Worm (Caenorhabditis elegans) whole organism, L1 larva: ENCODE results near the gene prx-2.

Source experiments
- F16B12.6 ChIP-seq: fragments of 150-350 bp; optimal IDR thresholded peaks from 2 replicates; lab custom pipeline; 2014; ENCODE audit warnings: missing biosample characterization, missing genetic modification characterization
- Y116A8C.19 ChIP-seq: sonication (generic microtip); optimal IDR thresholded peaks from 2 replicates; lab custom pipeline; 2016; ENCODE audit warnings: missing compliant biosample characterization, missing genetic modification characterization, borderline replicate concordance
- aha-1 ChIP-seq: fragments of 150-350 bp; optimal IDR thresholded peaks from 2 replicates; lab custom pipeline; 2014; ENCODE audit warnings: missing biosample characterization, missing genetic modification characterization
- alr-1 ChIP-seq: fragments of 200-800 bp; sonication (Bioruptor generic); optimal IDR thresholded peaks from 2 replicates; lab custom pipeline; 2018; ENCODE audit warnings: borderline replicate concordance, mild to moderate bottlenecking, missing genetic modification characterization, missing compliant biosample characterization
- aly-2 ChIP-seq: fragments of 150-350 bp; optimal IDR thresholded peaks from 2 replicates; lab custom pipeline; 2014; ENCODE audit warnings: missing biosample characterization, missing genetic modification characterization
- ceh-8 ChIP-seq: fragments of 200-800 bp; sonication (Bioruptor generic); optimal IDR thresholded peaks from 2 replicates; lab custom pipeline; 2018; ENCODE audit warnings: mild to moderate bottlenecking, missing genetic modification characterization, moderate library complexity, missing compliant biosample characterization
- ceh-82 ChIP-seq, 3 experiments: fragments of 150-350 bp in 1 of 3; sonication (generic microtip) in 2 of 3; optimal IDR thresholded peaks; 2 replicates each; lab custom pipeline; 2014 to 2017; ENCODE audit warnings: missing biosample characterization in 3 of 3, missing genetic modification characterization in 3 of 3
- ceh-88 ChIP-seq: fragments of 200-800 bp; sonication (Bioruptor generic); IDR thresholded peaks from 2 replicates; pipeline ENCODE4 v1.3.6; 2022; ENCODE audit warnings: missing genetic modification characterization, missing compliant biosample characterization
- ces-1 ChIP-seq: fragments of 150-350 bp; optimal IDR thresholded peaks from 2 replicates; lab custom pipeline; 2014; ENCODE audit warnings: missing biosample characterization, missing genetic modification reagents, missing genetic modification characterization
- efl-1 ChIP-seq, 4 experiments: fragments of 150-350 bp; optimal IDR thresholded peaks in 3 of 4; peaks in 1 of 4; 1 replicate in 1 of 4; 2 replicates in 3 of 4; lab custom pipeline; 2014; ENCODE audit warnings: missing biosample characterization in 2 of 4, missing genetic modification characterization in 2 of 4, missing genetic modification reagents in 2 of 4
- elt-2 ChIP-seq: sonication (generic microtip); optimal IDR thresholded peaks from 2 replicates; lab custom pipeline; 2016; ENCODE audit warnings: missing genetic modification characterization, mild to moderate bottlenecking, inconsistent platforms, missing compliant biosample characterization, missing genetic modification reagents
- elt-3 ChIP-seq, 6 experiments: fragments of 150-350 bp in 1 of 6; sonication (generic microtip); optimal IDR thresholded peaks; 2 replicates each; lab custom pipeline; 2017 to 2018; ENCODE audit warnings: missing biosample characterization in 6 of 6, missing genetic modification characterization in 6 of 6, inconsistent platforms in 1 of 6
- ets-5 ChIP-seq: fragments of 200-800 bp; sonication (Bioruptor generic); IDR thresholded peaks from 2 replicates; pipeline ENCODE4 v1.3.6; 2022; ENCODE audit warnings: missing genetic modification characterization, missing compliant biosample characterization
- fkh-10 ChIP-seq: sonication (generic microtip); optimal IDR thresholded peaks from 2 replicates; lab custom pipeline; 2017; ENCODE audit warnings: missing biosample characterization, missing genetic modification reagents, missing genetic modification characterization
- fkh-4 ChIP-seq: sonication (generic microtip); optimal IDR thresholded peaks from 2 replicates; lab custom pipeline; 2016; ENCODE audit warnings: missing compliant biosample characterization, missing genetic modification characterization, borderline replicate concordance
- fos-1 ChIP-seq: fragments of 150-350 bp; optimal IDR thresholded peaks from 2 replicates; lab custom pipeline; 2014; ENCODE audit warnings: missing biosample characterization, missing genetic modification characterization
- grh-1 ChIP-seq: fragments of 200-800 bp; sonication (Bioruptor generic); IDR thresholded peaks from 2 replicates; pipeline ENCODE4 v1.3.6; 2022; ENCODE audit warnings: missing genetic modification reagents, missing genetic modification characterization, missing compliant biosample characterization
- hlh-17 ChIP-seq: fragments of 200-800 bp; sonication (Bioruptor generic); optimal IDR thresholded peaks from 2 replicates; lab custom pipeline; 2018; ENCODE audit warnings: missing genetic modification characterization, mild to moderate bottlenecking, missing compliant biosample characterization, moderate library complexity, borderline replicate concordance
- isw-1 ChIP-seq: fragments of 200-800 bp; sonication (Bioruptor generic); IDR thresholded peaks from 2 replicates; pipeline ENCODE4 v1.3.6; 2022; ENCODE audit warnings: missing genetic modification characterization, missing compliant biosample characterization
- lin-13 ChIP-seq: fragments of 150-350 bp; optimal IDR thresholded peaks from 2 replicates; lab custom pipeline; 2014; ENCODE audit warnings: missing biosample characterization, missing genetic modification reagents, missing genetic modification characterization
- lin-15B ChIP-seq: fragments of 150-350 bp; sonication (generic microtip); optimal IDR thresholded peaks from 3 replicates; lab custom pipeline; 2014; ENCODE audit warnings: missing biosample characterization, missing genetic modification characterization
- lin-35 ChIP-seq, 2 experiments: fragments of 150-350 bp; optimal IDR thresholded peaks; 2 replicates each; lab custom pipeline; 2014; ENCODE audit warnings: missing biosample characterization in 2 of 2, missing genetic modification characterization in 2 of 2, missing genetic modification reagents in 2 of 2
- lir-3 ChIP-seq: sonication (generic microtip); optimal IDR thresholded peaks from 2 replicates; lab custom pipeline; 2016; ENCODE audit warnings: mild to moderate bottlenecking, missing genetic modification characterization, moderate library complexity, missing compliant biosample characterization; ENCODE audit not compliant: poor library complexity
- lsy-2 ChIP-seq, 2 experiments: fragments of 150-350 bp; optimal IDR thresholded peaks; 2 replicates each; lab custom pipeline; 2014; ENCODE audit warnings: missing biosample characterization in 2 of 2, missing genetic modification characterization in 2 of 2
- mab-9 ChIP-seq: fragments of 200-800 bp; sonication (Bioruptor generic); IDR thresholded peaks from 2 replicates; pipeline ENCODE4 v1.3.6; 2022; ENCODE audit warnings: missing genetic modification reagents, missing genetic modification characterization, missing compliant biosample characterization
- mef-2 ChIP-seq: fragments of 150-350 bp; optimal IDR thresholded peaks from 2 replicates; lab custom pipeline; 2014; ENCODE audit warnings: missing biosample characterization, missing genetic modification characterization
- mep-1 ChIP-seq: fragments of 150-350 bp; optimal IDR thresholded peaks from 2 replicates; lab custom pipeline; 2014; ENCODE audit warnings: missing biosample characterization, missing genetic modification characterization
- nhr-11 ChIP-seq: fragments of 150-350 bp; optimal IDR thresholded peaks from 2 replicates; lab custom pipeline; 2014; ENCODE audit warnings: missing biosample characterization, missing genetic modification characterization
- nhr-237 ChIP-seq: fragments of 150-350 bp; optimal IDR thresholded peaks from 2 replicates; lab custom pipeline; 2014; ENCODE audit warnings: missing biosample characterization, missing genetic modification characterization
- nhr-28 ChIP-seq: fragments of 150-350 bp; optimal IDR thresholded peaks from 2 replicates; lab custom pipeline; 2014; ENCODE audit warnings: missing biosample characterization, missing genetic modification characterization
- nhr-71 ChIP-seq: sonication (generic microtip); optimal IDR thresholded peaks from 2 replicates; lab custom pipeline; 2016; ENCODE audit warnings: mild to moderate bottlenecking, missing genetic modification characterization, moderate library complexity, missing compliant biosample characterization
- nhr-76 ChIP-seq: sonication (generic microtip); optimal IDR thresholded peaks from 2 replicates; lab custom pipeline; 2017; ENCODE audit warnings: missing biosample characterization, missing genetic modification characterization
- nhr-84 ChIP-seq: sonication (generic microtip); optimal IDR thresholded peaks from 2 replicates; lab custom pipeline; 2017; ENCODE audit warnings: missing biosample characterization, missing genetic modification characterization
- nhr-85 ChIP-seq: sonication (generic microtip); peaks from one replicate; lab custom pipeline; 2016; ENCODE audit warnings: missing genetic modification characterization, inconsistent platforms, missing compliant biosample characterization
- nhr-90 ChIP-seq: sonication (generic microtip); optimal IDR thresholded peaks from 2 replicates; lab custom pipeline; 2016; ENCODE audit warnings: mild to moderate bottlenecking, missing genetic modification characterization, missing compliant biosample characterization; ENCODE audit not compliant: poor library complexity
- pag-3 ChIP-seq: sonication (generic microtip); optimal IDR thresholded peaks from 2 replicates; lab custom pipeline; 2017; ENCODE audit warnings: missing genetic modification characterization, mild to moderate bottlenecking, missing compliant biosample characterization, antibody characterized with exemption, borderline replicate concordance; ENCODE audit not compliant: insufficient read depth
- pqm-1 ChIP-seq: sonication (generic microtip); optimal IDR thresholded peaks from 3 replicates; lab custom pipeline; 2017; ENCODE audit warnings: missing biosample characterization, missing genetic modification characterization
- rnt-1 ChIP-seq: sonication (generic microtip); optimal IDR thresholded peaks from 2 replicates; lab custom pipeline; 2016; ENCODE audit warnings: mild to moderate bottlenecking, missing genetic modification characterization, moderate library complexity, missing compliant biosample characterization
- skn-1 ChIP-seq: fragments of 150-350 bp; optimal IDR thresholded peaks from 2 replicates; lab custom pipeline; 2014; ENCODE audit warnings: missing biosample characterization, missing genetic modification characterization
- snu-23 ChIP-seq: sonication (generic microtip); optimal IDR thresholded peaks from 2 replicates; lab custom pipeline; 2016; ENCODE audit warnings: missing genetic modification characterization, missing compliant biosample characterization
- sox-4 ChIP-seq: sonication (generic microtip); optimal IDR thresholded peaks from 2 replicates; lab custom pipeline; 2016; ENCODE audit warnings: missing genetic modification characterization, missing compliant biosample characterization
- tbx-2 ChIP-seq: sonication (generic microtip); optimal IDR thresholded peaks from 2 replicates; lab custom pipeline; 2016; ENCODE audit warnings: missing genetic modification characterization, missing compliant biosample characterization
- unc-30 ChIP-seq: sonication (generic microtip); optimal IDR thresholded peaks from 2 replicates; lab custom pipeline; 2017; ENCODE audit warnings: missing biosample characterization, missing genetic modification characterization
- unc-62 ChIP-seq: fragments of 150-350 bp; optimal IDR thresholded peaks from 2 replicates; lab custom pipeline; 2014; ENCODE audit warnings: missing biosample characterization, missing genetic modification reagents, missing genetic modification characterization
- unc-86 ChIP-seq: sonication (generic microtip); optimal IDR thresholded peaks from 2 replicates; lab custom pipeline; 2016; ENCODE audit warnings: missing genetic modification characterization, missing compliant biosample characterization
- unc-98 ChIP-seq: fragments of 200-800 bp; sonication (Bioruptor generic); IDR thresholded peaks from 2 replicates; pipeline ENCODE4 v1.3.6; 2022; ENCODE audit warnings: missing genetic modification characterization, missing compliant biosample characterization
- xbp-1 ChIP-seq: sonication (generic microtip); optimal IDR thresholded peaks from 2 replicates; lab custom pipeline; 2016; ENCODE audit warnings: missing genetic modification characterization, missing compliant biosample characterization
- zag-1 ChIP-seq: fragments of 150-350 bp; optimal IDR thresholded peaks from 2 replicates; lab custom pipeline; 2014; ENCODE audit warnings: missing biosample characterization, missing genetic modification characterization

Gene prx-2

ce11 chrIV:11635437-11636408, 8.2 kb upstream of the prx-2 start, which contains the start of gene mars-1 (continued):
- TF ChIP-seq Y116A8C.19 (tag; lab: Kevin White, UChicago) = no peak
- TF ChIP-seq alr-1 (tag; lab: Kevin White, UChicago) = no peak
- TF ChIP-seq lin-35 (GFP tag; optimal IDR thresholded peaks at IDR 0.05; lab: Kevin White, UChicago) = peak; percentile 66 to 84
- peak; percentile 34 for TF ChIP-seq skn-1
- no peak for TF ChIP-seq pag-3 (tag; lab: Kevin White, UChicago)
- peak; percentile 52 for TF ChIP-seq lin-15B (tag; lab: Kevin White, UChicago)
- TF ChIP-seq aha-1 (tag; lab: Kevin White, UChicago) = no peak
- TF ChIP-seq nhr-237 (tag; lab: Kevin White, UChicago) = peak; percentile 51
- peak; percentile 80 for TF ChIP-seq nhr-90 (tag; lab: Kevin White, UChicago)
- peak; percentile 65 to 88 for TF ChIP-seq lsy-2 (tag; optimal IDR thresholded peaks at IDR 0.05; lab: Kevin White, UChicago)
- no peak for TF ChIP-seq ces-1 (GFP tag; lab: Kevin White, UChicago)
- TF ChIP-seq ceh-82 (tag; optimal IDR thresholded peaks at IDR 0.05; lab: Kevin White, UChicago) = peak; percentile 12 to 53 (median 49)
- peak; percentile 19 for TF ChIP-seq F16B12.6
- peak; percentile 70 to 72 for TF ChIP-seq efl-1 (optimal IDR thresholded peaks at IDR 0.05; lab: Kevin White, UChicago)
- TF ChIP-seq efl-1 (GFP tag; optimal IDR thresholded peaks at IDR 0.05 in 1 of 2; lab: Kevin White, UChicago) = peak; percentile 58 to 89
- no peak; the same call in 1 of the 2 replicates for TF ChIP-seq grh-1 (GFP tag; lab: Robert Waterston, UW)
- no peak for TF ChIP-seq nhr-11 (tag; lab: Kevin White, UChicago)
- TF ChIP-seq snu-23 (GFP tag; lab: Kevin White, UChicago) = peak; percentile 85
- TF ChIP-seq nhr-71 (tag; lab: Kevin White, UChicago) = peak; percentile 89
- no peak for TF ChIP-seq nhr-76 (tag; lab: Kevin White, UChicago)
- TF ChIP-seq aly-2 (tag; lab: Kevin White, UChicago) = peak; percentile 55
- TF ChIP-seq unc-98 (GFP tag; lab: Robert Waterston, UW) = peak; percentile 7; the same call in 1 of the 2 replicates
- TF ChIP-seq sox-4 (tag; lab: Kevin White, UChicago) = peak; percentile 40
- peak; percentile 84 for TF ChIP-seq mep-1 (tag; lab: Kevin White, UChicago)
- TF ChIP-seq rnt-1 (tag; lab: Kevin White, UChicago) = peak; percentile 72
- TF ChIP-seq xbp-1 (tag; lab: Kevin White, UChicago) = peak; percentile 77
- peak; percentile 30 for TF ChIP-seq lin-13
- peak; percentile 76 for TF ChIP-seq lir-3
- peak; percentile 56 for TF ChIP-seq unc-86 (tag; lab: Kevin White, UChicago)
- TF ChIP-seq mef-2 = no peak
- peak; percentile 73 for TF ChIP-seq tbx-2 (tag; lab: Kevin White, UChicago)
- peak; percentile 80 for TF ChIP-seq isw-1
- TF ChIP-seq mab-9 (GFP tag; lab: Robert Waterston, UW) = no peak
- TF ChIP-seq ceh-88 = peak; percentile 60; the same call in 1 of the 2 replicates

DNA sequence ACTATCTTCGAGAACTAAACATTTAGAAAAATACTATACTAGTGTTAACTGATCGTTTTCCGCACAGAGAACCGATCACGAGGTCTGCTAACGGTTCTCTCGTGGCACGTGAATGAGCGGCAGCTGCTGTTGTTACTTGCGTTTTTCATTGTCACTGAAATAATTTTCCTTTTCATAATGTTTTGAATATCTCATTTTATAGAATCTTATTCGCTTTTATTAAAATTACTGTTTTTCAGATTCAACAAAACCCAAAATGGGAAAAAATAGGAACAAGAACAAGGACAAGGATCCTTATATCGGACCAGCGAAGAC, 7.6 kb upstream of the prx-2 start, which contains the start of gene F58B3.6:
Gene F58B3.6 (plus strand): TSS at position 240 of the 315 bp plus-strand sequence.
- TF ChIP-seq elt-3 (tag; optimal IDR thresholded peaks at IDR 0.05; lab: Kevin White, UChicago) = peak in 2 of 6 experiments; percentile 16 to 67
- no peak for TF ChIP-seq mab-9 (GFP tag; lab: Robert Waterston, UW)
- no peak for TF ChIP-seq hlh-17
- no peak for TF ChIP-seq nhr-85 (tag; lab: Kevin White, UChicago)
- TF ChIP-seq unc-30 = no peak
- no peak for TF ChIP-seq skn-1
- no peak for TF ChIP-seq ceh-8 (GFP tag; lab: Kevin White, UChicago)
- TF ChIP-seq fkh-4 (tag; lab: Kevin White, UChicago) = no peak
- no peak for TF ChIP-seq zag-1 (tag; lab: Kevin White, UChicago)
- TF ChIP-seq pqm-1 = no peak
- no peak for TF ChIP-seq unc-62 (GFP tag; lab: Kevin White, UChicago)
- no peak for TF ChIP-seq ceh-88
- no peak for TF ChIP-seq nhr-28 (tag; lab: Kevin White, UChicago)
- TF ChIP-seq nhr-84 (tag; lab: Kevin White, UChicago) = no peak
- no peak for TF ChIP-seq sox-4 (tag; lab: Kevin White, UChicago)
- peak; percentile 73 for TF ChIP-seq mep-1 (tag; lab: Kevin White, UChicago)
- no peak for TF ChIP-seq F16B12.6
- no peak for TF ChIP-seq fos-1 (tag; lab: Kevin White, UChicago)
- TF ChIP-seq elt-2 (tag; lab: Kevin White, UChicago) = no peak
- TF ChIP-seq ets-5 (GFP tag; lab: Robert Waterston, UW) = no peak
- TF ChIP-seq snu-23 (GFP tag; lab: Kevin White, UChicago) = peak; percentile 84
- TF ChIP-seq fkh-10 (GFP tag; lab: Kevin White, UChicago) = no peak
- TF ChIP-seq nhr-11 (tag; lab: Kevin White, UChicago) = no peak
- no peak for TF ChIP-seq nhr-76 (tag; lab: Kevin White, UChicago)
- TF ChIP-seq nhr-90 (tag; lab: Kevin White, UChicago) = peak; percentile 30
- no peak for TF ChIP-seq grh-1 (GFP tag; lab: Robert Waterston, UW)
